Worm (Caenorhabditis elegans) whole organism, midembryonic: ENCODE data around the gene Y82E9BR.14.

Source experiments
- T22C8.4 ChIP-seq: fragments of 200-800 bp; sonication (Bioruptor generic); IDR thresholded peaks from 2 replicates; pipeline ENCODE4 v1.3.6; 2022; ENCODE audit warnings: missing genetic modification characterization, missing compliant biosample characterization
- cog-1 ChIP-seq: sonication (generic microtip); optimal IDR thresholded peaks from 2 replicates; lab custom pipeline; 2016; ENCODE audit warnings: missing genetic modification characterization, missing compliant biosample characterization
- flt-1 ChIP-seq: fragments of 200-800 bp; sonication (Bioruptor generic); IDR thresholded peaks from 2 replicates; pipeline ENCODE4 v1.3.6; 2022; ENCODE audit warnings: missing genetic modification characterization, missing compliant biosample characterization
- klf-2 ChIP-seq: fragments of 200-800 bp; sonication (Bioruptor generic); conservative IDR thresholded peaks from 2 replicates; pipeline ENCODE4 v1.3.6; 2022; ENCODE audit warnings: missing genetic modification reagents, missing genetic modification characterization, missing compliant biosample characterization
- ref-1 ChIP-seq: fragments of 200-800 bp; sonication (Bioruptor generic); conservative IDR thresholded peaks from 2 replicates; pipeline ENCODE4 v1.3.6; 2022; ENCODE audit warnings: missing genetic modification reagents, missing genetic modification characterization, missing compliant biosample characterization
- ztf-23 ChIP-seq: fragments of 200-800 bp; sonication (Bioruptor generic); IDR thresholded peaks from 2 replicates; pipeline ENCODE4 v1.3.6; 2022; ENCODE audit warnings: missing genetic modification reagents, missing genetic modification characterization, missing compliant biosample characterization
- ztf-29 ChIP-seq: fragments of 200-800 bp; sonication (Bioruptor generic); IDR thresholded peaks from 2 replicates; pipeline ENCODE4 v1.3.6; 2022; ENCODE audit warnings: missing genetic modification reagents, missing genetic modification characterization, missing compliant biosample characterization

DNA sequence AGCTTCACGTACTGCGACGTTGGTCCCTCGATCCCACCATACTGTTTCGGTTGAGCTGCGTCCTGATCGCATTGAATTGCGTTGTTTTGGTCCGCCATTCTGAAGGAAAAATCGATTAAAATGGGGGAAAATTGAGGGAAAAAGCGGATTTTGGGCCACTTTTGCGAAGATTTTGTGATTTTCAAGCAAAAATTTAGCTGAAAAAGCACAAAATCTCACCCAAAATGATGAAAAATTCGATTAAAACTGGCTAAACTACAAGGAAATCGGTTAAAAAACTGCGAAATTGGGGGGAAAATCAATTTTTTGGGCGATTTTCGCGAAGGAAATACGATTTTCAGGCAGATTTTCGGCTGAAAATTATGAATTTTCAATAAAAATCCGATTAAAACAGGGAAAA lies 3.2 kb upstream of the Y82E9BR.14 start, which contains the start of gene elc-1:
- TF ChIP-seq flt-1 (GFP tag; lab: Robert Waterston, UW) = no peak
- no peak for TF ChIP-seq ztf-29 (GFP tag; lab: Robert Waterston, UW)
- TF ChIP-seq cog-1 (tag; lab: Kevin White, UChicago) = no peak
- TF ChIP-seq ztf-23 = no peak
- TF ChIP-seq ref-1 = no peak
- TF ChIP-seq T22C8.4 (GFP tag; lab: Robert Waterston, UW) = no peak
- no peak for TF ChIP-seq klf-2 (GFP tag; lab: Robert Waterston, UW)
